Fruit fly (Drosophila melanogaster): ENCODE measurements around the gene CASK.

The CASK gene

dm6 chr3R:21852579-21853233, 30.2 kb upstream of the CASK start (continued):
- no peak for TF ChIP-seq HLH4C (GFP tag; IDR thresholded peaks at IDR 0.05; ENCODE audit: partially characterized antibody)
- TF ChIP-seq CG18262 (tag; optimal IDR thresholded peaks at IDR 0.05): no peak
- no peak for TF ChIP-seq CG12942 (GFP tag; optimal IDR thresholded peaks at IDR 0.05)
- no peak for TF ChIP-seq CG34422 (GFP tag; IDR thresholded peaks at IDR 0.05)
- no peak for TF ChIP-seq BtbVII (GFP tag; optimal IDR thresholded peaks at IDR 0.05)
- TF ChIP-seq Chrac-16 (GFP tag; optimal IDR thresholded peaks at IDR 0.05): no peak
- TF ChIP-seq CG17612 (GFP tag; IDR thresholded peaks at IDR 0.05): no peak
- no peak for TF ChIP-seq chn (GFP tag; optimal IDR thresholded peaks at IDR 0.05)
- TF ChIP-seq Pdp1 (GFP tag; optimal IDR thresholded peaks at IDR 0.05): peak; percentile 15 to 84
- no peak for TF ChIP-seq CG17186 (GFP tag; optimal IDR thresholded peaks at IDR 0.05)
- peak; percentile 39 for TF ChIP-seq Fer3 (tag; optimal IDR thresholded peaks at IDR 0.05)
- no peak for TF ChIP-seq stc (GFP tag; IDR thresholded peaks at IDR 0.05)
- no peak for TF ChIP-seq Dfd (GFP tag; optimal IDR thresholded peaks at IDR 0.05)
- TF ChIP-seq Dip3 (GFP tag; optimal IDR thresholded peaks at IDR 0.05): peak; percentile 18
- peak; percentile 36 for TF ChIP-seq CG10147 (GFP tag; optimal IDR thresholded peaks at IDR 0.05)
- no peak for TF ChIP-seq az2 (GFP tag; optimal IDR thresholded peaks at IDR 0.05)
- no peak for TF ChIP-seq wor (GFP tag; IDR thresholded peaks at IDR 0.05)
- TF ChIP-seq Fer1 (GFP tag; optimal IDR thresholded peaks at IDR 0.05): peak; percentile 23
- no peak for TF ChIP-seq Dad (GFP tag; optimal IDR thresholded peaks at IDR 0.05)
- TF ChIP-seq CG30431 (GFP tag; optimal IDR thresholded peaks at IDR 0.05): no peak
- no peak for TF ChIP-seq Nf-YA (GFP tag; IDR thresholded peaks at IDR 0.05)
- TF ChIP-seq tap (tag; optimal IDR thresholded peaks at IDR 0.05): peak; percentile 28
- no peak for TF ChIP-seq zf30C (GFP tag; optimal IDR thresholded peaks at IDR 0.05)
- TF ChIP-seq CG2875 (GFP tag; optimal IDR thresholded peaks at IDR 0.05): no peak
- TF ChIP-seq tup (GFP tag; optimal IDR thresholded peaks at IDR 0.05): no peak
- TF ChIP-seq aop (GFP tag; IDR thresholded peaks at IDR 0.05): no peak
- peak; percentile 17 for TF ChIP-seq CG12391 (tag; optimal IDR thresholded peaks at IDR 0.05)
- TF ChIP-seq twi (tag; optimal IDR thresholded peaks at IDR 0.05): no peak
- no peak for TF ChIP-seq E2f2 (GFP tag; IDR thresholded peaks at IDR 0.05)
- TF ChIP-seq CG2116 (GFP tag; optimal IDR thresholded peaks at IDR 0.05): no peak
- TF ChIP-seq gro (GFP tag; optimal IDR thresholded peaks at IDR 0.05): no peak
- TF ChIP-seq TFAM (GFP tag; optimal IDR thresholded peaks at IDR 0.05): no peak
- TF ChIP-seq CG6765 (GFP tag; optimal IDR thresholded peaks at IDR 0.05): no peak
- TF ChIP-seq CG1529 (GFP tag; optimal IDR thresholded peaks at IDR 0.05): no peak
- TF ChIP-seq CG1024 (GFP tag; IDR thresholded peaks at IDR 0.05): no peak
- no peak for TF ChIP-seq CG11723 (GFP tag; optimal IDR thresholded peaks at IDR 0.05)
- peak; percentile 31; the same call in 1 of the 2 replicates for TF ChIP-seq CG31441 (GFP tag; IDR thresholded peaks at IDR 0.05)
- TF ChIP-seq mam (GFP tag; optimal IDR thresholded peaks at IDR 0.05): peak; percentile 37
- TF ChIP-seq bsh (GFP tag; optimal IDR thresholded peaks at IDR 0.05): no peak
- no peak for TF ChIP-seq sd (tag; optimal IDR thresholded peaks at IDR 0.05)
- peak; percentile 26 for TF ChIP-seq CG17385 (GFP tag; optimal IDR thresholded peaks at IDR 0.05)
- no peak for TF ChIP-seq gcm2 (GFP tag; optimal IDR thresholded peaks at IDR 0.05)
- no peak for TF ChIP-seq Sry-δ (GFP tag; optimal IDR thresholded peaks at IDR 0.05)
- no peak for TF ChIP-seq Fer2 (tag; optimal IDR thresholded peaks at IDR 0.05)
- TF ChIP-seq MESR4 (GFP tag; optimal IDR thresholded peaks at IDR 0.05): no peak
- TF ChIP-seq CG2129 (GFP tag; IDR thresholded peaks at IDR 0.05; ENCODE audit: partially characterized antibody): no peak
- peak; percentile 23 for TF ChIP-seq pho (GFP tag; optimal IDR thresholded peaks at IDR 0.05)
- no peak for TF ChIP-seq HHEX (GFP tag; optimal IDR thresholded peaks at IDR 0.05)
- no peak for TF ChIP-seq CG16779 (GFP tag; IDR thresholded peaks at IDR 0.05)
- TF ChIP-seq pita (GFP tag; optimal IDR thresholded peaks at IDR 0.05): no peak
- peak; percentile 56; the same call in 1 of the 3 replicates for TF ChIP-seq CG11695 (GFP tag; IDR thresholded peaks at IDR 0.05)
